Fruit fly (Drosophila melanogaster): ENCODE measurements around the gene CG46464.
A peak's percentile ranks its signal among the peaks of the same experiment; 100 is the strongest.

DNA sequence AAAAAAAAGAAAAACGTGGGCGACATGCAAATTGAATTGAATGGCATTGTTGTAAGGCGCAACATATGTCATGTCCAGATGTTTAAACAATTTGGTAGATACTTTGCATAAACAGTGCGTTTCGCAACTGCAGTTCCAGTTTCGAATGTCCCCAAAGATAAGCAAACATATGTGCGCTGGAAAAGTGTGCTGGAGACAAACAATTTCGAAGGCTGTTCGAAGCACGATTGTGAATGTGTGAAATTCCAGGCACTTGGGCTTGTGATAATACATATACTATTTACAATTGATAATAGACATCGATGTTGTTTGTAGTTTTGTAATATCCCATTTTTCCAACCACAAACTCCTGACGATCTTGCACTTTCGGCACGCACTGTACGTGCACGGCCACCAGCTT, 39.0 kb upstream of the CG46464 start:
- no peak for TF ChIP-seq CG7368 (GFP tag; optimal IDR thresholded peaks at IDR 0.05)
- no peak for TF ChIP-seq dac (GFP tag; optimal IDR thresholded peaks at IDR 0.05)
- TF ChIP-seq CG8319 (GFP tag; optimal IDR thresholded peaks at IDR 0.05), result no peak
- peak; percentile 18 for TF ChIP-seq Smox (GFP tag; optimal IDR thresholded peaks at IDR 0.05)
- TF ChIP-seq Blimp-1 (GFP tag; optimal IDR thresholded peaks at IDR 0.05), result no peak
- TF ChIP-seq CG10631 (GFP tag; optimal IDR thresholded peaks at IDR 0.05), result no peak
- TF ChIP-seq CG10669 (GFP tag; optimal IDR thresholded peaks at IDR 0.05), result no peak

Measured in whole organism, prepupa.